Fruit fly (Drosophila melanogaster) whole organism, wandering third instar larva: ENCODE measurements around the gene CG9331.

Experiments used
- Abd-B ChIP-seq: fragments of >200 bp; optimal IDR thresholded peaks from 2 replicates; lab custom pipeline; 2017; ENCODE audit warnings: missing biosample characterization, missing genetic modification characterization
- CG9705 ChIP-seq: fragments of 200-800 bp; sonication (Bioruptor generic); optimal IDR thresholded peaks from 2 replicates; lab custom pipeline; 2018; ENCODE audit warnings: missing biosample characterization, mild to moderate bottlenecking, missing genetic modification characterization
- Dfd ChIP-seq: fragments of >200 bp; optimal IDR thresholded peaks from 2 replicates; lab custom pipeline; 2017; ENCODE audit warnings: missing biosample characterization, missing genetic modification characterization
- Dif ChIP-seq: fragments of 200-275, 200-300 bp; sonication (Bioruptor generic); optimal IDR thresholded peaks from 2 replicates; lab custom pipeline; 2018; ENCODE audit warnings: missing biosample characterization, missing genetic modification characterization; ENCODE audit not compliant: partially characterized antibody
- GATAd ChIP-seq: sonication (Bioruptor generic); optimal IDR thresholded peaks from 2 replicates; lab custom pipeline; 2016; ENCODE audit warnings: missing biosample characterization, missing genetic modification characterization
- Hr78 ChIP-seq: fragments of >200 bp; optimal IDR thresholded peaks from 2 replicates; lab custom pipeline; 2017; ENCODE audit warnings: missing biosample characterization, missing genetic modification characterization
- Hr83 ChIP-seq: fragments of 200-300 bp; sonication (Bioruptor generic); optimal IDR thresholded peaks from 2 replicates; lab custom pipeline; 2016; ENCODE audit warnings: missing biosample characterization, mild to moderate bottlenecking, missing genetic modification characterization, moderate library complexity; ENCODE audit not compliant: poor library complexity, severe bottlenecking
- Mio ChIP-seq: sonication (Bioruptor generic); optimal IDR thresholded peaks from 2 replicates; lab custom pipeline; 2016; ENCODE audit warnings: missing biosample characterization, missing genetic modification characterization
- Myc ChIP-seq: fragments of >200 bp; optimal IDR thresholded peaks from 2 replicates; lab custom pipeline; 2017
- N ChIP-seq: fragments of >200 bp; optimal IDR thresholded peaks from 2 replicates; lab custom pipeline; 2018; ENCODE audit warnings: missing biosample characterization, missing external identifiers, missing genetic modification characterization
- OdsH ChIP-seq: fragments of 200-800 bp; sonication (Bioruptor generic); optimal IDR thresholded peaks from 2 replicates; lab custom pipeline; 2016; ENCODE audit warnings: missing biosample characterization, mild to moderate bottlenecking, missing genetic modification characterization
- Rel ChIP-seq, 2 experiments: fragments of 200-800 bp; sonication (Bioruptor generic) in 1 of 2; optimal IDR thresholded peaks; 2 replicates in 1 of 2; 3 replicates in 1 of 2; lab custom pipeline; 2016 to 2019; ENCODE audit warnings: mild to moderate bottlenecking in 2 of 2, missing biosample characterization in 2 of 2, missing genetic modification characterization in 2 of 2, moderate library complexity in 1 of 2
- Sp1 ChIP-seq: fragments of 200-800 bp; sonication (Bioruptor generic); optimal IDR thresholded peaks from 3 replicates; lab custom pipeline; 2019; ENCODE audit warnings: missing biosample characterization, mild to moderate bottlenecking, missing genetic modification characterization, moderate library complexity
- Vsx2 ChIP-seq: fragments of 200-300, 225-300 bp; sonication (Bioruptor generic); optimal IDR thresholded peaks from 2 replicates; lab custom pipeline; 2018; ENCODE audit warnings: missing biosample characterization, missing genetic modification characterization; ENCODE audit not compliant: partially characterized antibody
- br ChIP-seq: fragments of 200-800 bp; sonication (Bioruptor generic); optimal IDR thresholded peaks from 2 replicates; lab custom pipeline; 2016; ENCODE audit warnings: missing biosample characterization, missing genetic modification characterization
- brk ChIP-seq: fragments of 200-800 bp; sonication (Bioruptor generic); optimal IDR thresholded peaks from 2 replicates; lab custom pipeline; 2016; ENCODE audit warnings: missing biosample characterization, mild to moderate bottlenecking, missing genetic modification characterization
- dl ChIP-seq, 2 experiments: fragments of 175-275, 200-275 bp in 1 of 2; fragments of 200-275 bp in 1 of 2; sonication (Bioruptor generic); optimal IDR thresholded peaks; lab custom pipeline; 2018; ENCODE audit warnings: mild to moderate bottlenecking in 2 of 2, missing biosample characterization in 2 of 2, missing genetic modification characterization in 2 of 2, moderate library complexity in 2 of 2; ENCODE audit not compliant: partially characterized antibody in 2 of 2, insufficient read depth in 1 of 2
- dmrt93B ChIP-seq: fragments of 200-800 bp; sonication (Bioruptor generic); optimal IDR thresholded peaks from 2 replicates; lab custom pipeline; 2018; ENCODE audit warnings: missing biosample characterization, mild to moderate bottlenecking, missing genetic modification characterization
- dsf ChIP-seq: sonication (Bioruptor generic); optimal IDR thresholded peaks from 2 replicates; lab custom pipeline; 2016; ENCODE audit warnings: missing biosample characterization, missing genetic modification characterization, borderline replicate concordance
- ey ChIP-seq: fragments of 200-800 bp; sonication (Bioruptor generic); optimal IDR thresholded peaks from 2 replicates; lab custom pipeline; 2016; ENCODE audit warnings: missing biosample characterization, missing genetic modification characterization
- foxo ChIP-seq, 2 experiments: fragments of 200-800 bp; sonication (Bioruptor generic); optimal IDR thresholded peaks; 2 replicates in 1 of 2; 3 replicates in 1 of 2; lab custom pipeline; 2016 to 2017; ENCODE audit warnings: missing biosample characterization in 2 of 2, missing genetic modification characterization in 2 of 2
- fru ChIP-seq: fragments of 200-800 bp; sonication (Bioruptor generic); optimal IDR thresholded peaks from 3 replicates; lab custom pipeline; 2016; ENCODE audit warnings: missing biosample characterization, mild to moderate bottlenecking, missing genetic modification characterization
- h ChIP-seq: fragments of 200-800 bp; sonication (Bioruptor generic); optimal IDR thresholded peaks from 3 replicates; lab custom pipeline; 2016; ENCODE audit warnings: missing biosample characterization, mild to moderate bottlenecking, missing genetic modification characterization
- jim ChIP-seq: fragments of 175-275, 200-325 bp; sonication (Bioruptor generic); optimal IDR thresholded peaks from 2 replicates; lab custom pipeline; 2016; ENCODE audit warnings: missing biosample characterization, mild to moderate bottlenecking, missing genetic modification characterization
- lola ChIP-seq: fragments of >200 bp; optimal IDR thresholded peaks from 2 replicates; lab custom pipeline; 2017; ENCODE audit warnings: missing biosample characterization, missing genetic modification characterization
- pan ChIP-seq: fragments of >200 bp; optimal IDR thresholded peaks from 2 replicates; lab custom pipeline; 2017
- psq ChIP-seq: fragments of 200-800 bp; sonication (Bioruptor generic); optimal IDR thresholded peaks from 3 replicates; lab custom pipeline; 2017; ENCODE audit warnings: missing biosample characterization, mild to moderate bottlenecking, missing genetic modification characterization, moderate library complexity
- sage ChIP-seq: fragments of 200-800 bp; sonication (Bioruptor generic); optimal IDR thresholded peaks from 2 replicates; lab custom pipeline; 2016; ENCODE audit warnings: missing biosample characterization, mild to moderate bottlenecking, missing genetic modification characterization
- sv ChIP-seq: fragments of 200-800 bp; sonication (Bioruptor generic); optimal IDR thresholded peaks from 3 replicates; lab custom pipeline; 2016; ENCODE audit warnings: missing biosample characterization, missing genetic modification characterization
- tai ChIP-seq: sonication (Bioruptor generic); optimal IDR thresholded peaks from 2 replicates; lab custom pipeline; 2016; ENCODE audit warnings: missing biosample characterization, missing genetic modification characterization
- usp ChIP-seq: fragments of >200 bp; optimal IDR thresholded peaks from 2 replicates; lab custom pipeline; 2017; ENCODE audit warnings: missing biosample characterization, missing genetic modification characterization
- woc ChIP-seq: sonication (Bioruptor generic); optimal IDR thresholded peaks from 2 replicates; lab custom pipeline; 2016; ENCODE audit warnings: missing biosample characterization, mild to moderate bottlenecking, missing genetic modification characterization

CG9331 gene

dm6 chr2L:20844381-20844780 lies 21.8 kb downstream of the CG9331 start:
- no peak for TF ChIP-seq ey (GFP tag; lab: Kevin White, UChicago)
- no peak for TF ChIP-seq Dif (GFP tag; lab: Kevin White, UChicago)
- TF ChIP-seq woc (GFP tag; lab: Kevin White, UChicago) = no peak
- no peak for TF ChIP-seq Vsx2
- TF ChIP-seq dmrt93B (GFP tag; lab: Kevin White, UChicago) = no peak
- no peak for TF ChIP-seq h (GFP tag; lab: Kevin White, UChicago)
- no peak for TF ChIP-seq brk
- no peak for TF ChIP-seq Dfd (GFP tag; lab: Kevin White, UChicago)
- TF ChIP-seq tai = no peak
- TF ChIP-seq GATAd (GFP tag; lab: Kevin White, UChicago) = no peak
- no peak for TF ChIP-seq dl (GFP tag; optimal IDR thresholded peaks at IDR 0.05; lab: Kevin White, UChicago; ENCODE audit: insufficient read depth in 1 of 2, partially characterized antibody in 2 of 2)
- TF ChIP-seq usp = no peak
- no peak for TF ChIP-seq Mio (GFP tag; lab: Kevin White, UChicago)
- TF ChIP-seq N (GFP tag; lab: Kevin White, UChicago) = no peak
- no peak for TF ChIP-seq foxo (GFP tag; optimal IDR thresholded peaks at IDR 0.05; lab: Kevin White, UChicago)
- no peak for TF ChIP-seq dsf (GFP tag; lab: Kevin White, UChicago)
- no peak for TF ChIP-seq Hr83 (GFP tag; lab: Kevin White, UChicago)
- no peak for TF ChIP-seq fru
- no peak for TF ChIP-seq br
- no peak for TF ChIP-seq Rel (GFP tag; optimal IDR thresholded peaks at IDR 0.05; lab: Kevin White, UChicago)
- no peak for TF ChIP-seq Rel (tag; optimal IDR thresholded peaks at IDR 0.05; lab: Kevin White, UChicago)
- TF ChIP-seq, all 38 proteins: peak for 0

- no peak for TF ChIP-seq Myc (lab: Kevin White, UChicago)
- TF ChIP-seq dsf (GFP tag; lab: Kevin White, UChicago) = no peak
- no peak for TF ChIP-seq psq (GFP tag; lab: Kevin White, UChicago)
- no peak for TF ChIP-seq brk
- TF ChIP-seq Vsx2 = no peak
- TF ChIP-seq sv = no peak
- no peak for TF ChIP-seq Hr78
- no peak for TF ChIP-seq ey (GFP tag; lab: Kevin White, UChicago)
- TF ChIP-seq foxo (GFP tag; optimal IDR thresholded peaks at IDR 0.05; lab: Kevin White, UChicago) = no peak
- no peak for TF ChIP-seq br
- TF ChIP-seq dl (GFP tag; optimal IDR thresholded peaks at IDR 0.05; lab: Kevin White, UChicago; ENCODE audit: insufficient read depth in 1 of 2, partially characterized antibody in 2 of 2) = no peak
- TF ChIP-seq Rel (GFP tag; optimal IDR thresholded peaks at IDR 0.05; lab: Kevin White, UChicago) = no peak
- no peak for TF ChIP-seq Rel (tag; optimal IDR thresholded peaks at IDR 0.05; lab: Kevin White, UChicago)
Measured at dm6 chr2L:20849000-20849399, 26.4 kb downstream of the CG9331 start, which contains the start of gene CG14402. Gene CG14402, plus strand, starts transcription at chr2L:20849300.

- TF ChIP-seq woc (GFP tag; lab: Kevin White, UChicago) = no peak
- TF ChIP-seq N (GFP tag; lab: Kevin White, UChicago) = no peak
- TF ChIP-seq pan (lab: Kevin White, UChicago) = no peak
Measured at dm6 chr2L:20851592-20851991, 29.0 kb downstream of the CG9331 start.

dm6 chr2L:20852092-20852628 lies 29.5 kb downstream of the CG9331 start, which contains the start of gene twit:
Gene twit, plus strand, starts transcription at chr2L:20852578.
- TF ChIP-seq brk (no peak), Rel (GFP tag; optimal IDR thresholded peaks at IDR 0.05; lab: Kevin White, UChicago) (no peak), Rel (tag; optimal IDR thresholded peaks at IDR 0.05; lab: Kevin White, UChicago) (no peak), CG9705 (GFP tag; lab: Kevin White, UChicago) (no peak), dmrt93B (GFP tag; lab: Kevin White, UChicago) (no peak), OdsH (GFP tag; lab: Kevin White, UChicago) (no peak), Myc (lab: Kevin White, UChicago) (no peak), ey (GFP tag; lab: Kevin White, UChicago) (no peak), Sp1 (GFP tag; lab: Kevin White, UChicago) (no peak), pan (lab: Kevin White, UChicago) (no peak), h (GFP tag; lab: Kevin White, UChicago) (no peak), sv (no peak), Abd-B (GFP tag; lab: Kevin White, UChicago) (no peak), jim (GFP tag; lab: Kevin White, UChicago) (no peak), lola (GFP tag; lab: Kevin White, UChicago) (no peak), sage (GFP tag; lab: Kevin White, UChicago) (no peak)
- TF ChIP-seq, all 38 proteins: peak for 0
